Worm (Caenorhabditis elegans): ENCODE results near the gene dhs-15.

DNA sequence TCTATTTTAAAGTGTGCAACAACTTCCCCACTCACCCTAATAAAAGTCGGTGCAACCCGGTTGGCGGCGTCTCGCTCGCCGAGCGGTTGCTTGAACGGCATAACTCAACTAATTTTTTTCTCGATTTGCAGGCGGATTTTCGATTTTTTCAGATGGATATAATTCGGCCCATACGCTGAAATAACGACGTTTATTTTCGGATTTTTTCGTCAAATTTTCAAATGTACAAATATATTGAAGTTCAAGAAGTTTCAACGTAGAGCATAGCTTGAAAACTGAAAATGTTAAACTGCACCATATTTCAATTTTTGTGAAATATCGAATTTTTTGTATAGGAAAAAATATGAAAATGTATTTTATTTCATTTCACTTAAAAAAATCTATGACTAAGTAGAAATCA is 38.1 kb upstream of the dhs-15 start, which contains the start of gene ketn-1:
- TF ChIP-seq ceh-9 (tag; optimal IDR thresholded peaks at IDR 0.05) (no peak), nhr-12 (tag; optimal IDR thresholded peaks at IDR 0.05) (no peak), tbx-2 (tag; optimal IDR thresholded peaks at IDR 0.05) (no peak), snpc-4 (tag; optimal IDR thresholded peaks at IDR 0.05) (no peak)
